Worm (Caenorhabditis elegans) whole organism, mixed stage, embryonic: Measurements from ENCODE around the gene K07H8.2.

Source experiments
- ceh-83 ChIP-seq: fragments of 200-800 bp; sonication (Bioruptor generic); optimal IDR thresholded peaks from 2 replicates; lab custom pipeline; 2018; ENCODE audit warnings: mild to moderate bottlenecking, missing genetic modification characterization, missing compliant biosample characterization
- ces-1 ChIP-seq: fragments of 150-350 bp; optimal IDR thresholded peaks from 2 replicates; lab custom pipeline; 2014; ENCODE audit warnings: missing biosample characterization, missing genetic modification reagents, missing genetic modification characterization
- flh-1 ChIP-seq: fragments of 200-800 bp; sonication (Bioruptor generic); optimal IDR thresholded peaks from 2 replicates; lab custom pipeline; 2018; ENCODE audit warnings: mild to moderate bottlenecking, missing genetic modification characterization, moderate library complexity, missing compliant biosample characterization
- nhr-12 ChIP-seq: fragments of 150-350 bp; optimal IDR thresholded peaks from 2 replicates; lab custom pipeline; 2014; ENCODE audit warnings: missing biosample characterization, missing genetic modification characterization
- nhr-237 ChIP-seq: fragments of 150-350 bp; optimal IDR thresholded peaks from 2 replicates; lab custom pipeline; 2014; ENCODE audit warnings: missing biosample characterization, missing genetic modification characterization
- nhr-28 ChIP-seq: fragments of 150-350 bp; optimal IDR thresholded peaks from 2 replicates; lab custom pipeline; 2014; ENCODE audit warnings: missing biosample characterization, missing genetic modification characterization
- nhr-76 ChIP-seq: sonication (generic microtip); optimal IDR thresholded peaks from 2 replicates; lab custom pipeline; 2017; ENCODE audit warnings: missing biosample characterization, missing genetic modification characterization
- pha-4 ChIP-seq: fragments of 150-350 bp; optimal IDR thresholded peaks from 2 replicates; lab custom pipeline; 2018; ENCODE audit warnings: missing biosample characterization, missing genetic modification reagents, missing genetic modification characterization
- snpc-4 ChIP-seq: fragments of 150-350 bp; optimal IDR thresholded peaks from 2 replicates; lab custom pipeline; 2014; ENCODE audit warnings: missing biosample characterization, missing genetic modification characterization
- sptf-1 ChIP-seq: sonication (generic microtip); optimal IDR thresholded peaks from 2 replicates; lab custom pipeline; 2017; ENCODE audit warnings: mild to moderate bottlenecking, missing genetic modification characterization, moderate library complexity, missing compliant biosample characterization
- unc-39 ChIP-seq: fragments of 150-350 bp; optimal IDR thresholded peaks from 2 replicates; lab custom pipeline; 2014; ENCODE audit warnings: missing biosample characterization, missing genetic modification characterization

ce11 chrIV:8300468-8300867 lies 9.1 kb downstream of the K07H8.2 start, which contains the start of gene F35H10.5:
- no peak for TF ChIP-seq ces-1 (GFP tag; lab: Kevin White, UChicago)
- TF ChIP-seq unc-39 = no peak
- TF ChIP-seq nhr-28 (tag; lab: Kevin White, UChicago) = no peak
- no peak for TF ChIP-seq sptf-1
- TF ChIP-seq nhr-237 (tag; lab: Kevin White, UChicago) = no peak
- TF ChIP-seq nhr-76 (tag; lab: Kevin White, UChicago) = no peak
- no peak for TF ChIP-seq snpc-4 (tag; lab: Kevin White, UChicago)
- TF ChIP-seq pha-4 (tag; lab: Kevin White, UChicago) = no peak
- no peak for TF ChIP-seq ceh-83 (GFP tag; lab: Kevin White, UChicago)
- no peak for TF ChIP-seq flh-1 (GFP tag; lab: Kevin White, UChicago)
- no peak for TF ChIP-seq nhr-12 (tag; lab: Kevin White, UChicago)
